Worm (Caenorhabditis elegans): Measurements from ENCODE around the gene syd-9.

DNA sequence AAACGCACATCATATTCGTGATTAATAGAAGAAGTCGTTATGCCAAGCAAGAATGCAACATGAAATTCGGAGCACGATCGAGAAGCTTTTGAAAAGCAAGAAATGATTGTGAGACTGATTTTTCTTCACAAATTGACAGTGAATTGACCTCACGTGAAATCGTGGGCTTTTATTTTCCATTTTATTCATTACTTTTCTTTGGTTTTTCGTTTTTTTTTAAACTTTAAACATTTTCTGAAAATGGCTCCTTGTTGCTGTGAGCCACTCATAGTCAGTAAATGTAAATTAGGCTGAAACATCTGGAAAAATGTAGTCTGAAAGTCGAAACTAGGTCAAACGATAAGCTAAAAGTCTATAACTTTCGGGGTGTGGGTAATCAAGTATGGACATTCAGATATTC is 12.7 kb upstream of the syd-9 start, which contains the start of gene C55B6.5:
- TF ChIP-seq W03F9.2 (tag; optimal IDR thresholded peaks at IDR 0.05) (no peak), him-1 (tag; optimal IDR thresholded peaks at IDR 0.05) (no peak)

All from whole organism, L4/young adult.